Worm (Caenorhabditis elegans) whole organism, early embryonic: ENCODE data around the gene fut-5.

Source experiments
- B0310.2 ChIP-seq: sonication (generic microtip); optimal IDR thresholded peaks from 2 replicates; lab custom pipeline; 2016; ENCODE audit warnings: mild to moderate bottlenecking, missing genetic modification characterization, missing compliant biosample characterization
- F13C5.2 ChIP-seq: sonication (generic microtip); optimal IDR thresholded peaks from 2 replicates; lab custom pipeline; 2017; ENCODE audit warnings: mild to moderate bottlenecking, missing genetic modification characterization, inconsistent platforms, missing compliant biosample characterization
- aly-1 ChIP-seq: sonication (generic microtip); optimal IDR thresholded peaks from 2 replicates; lab custom pipeline; 2016; ENCODE audit warnings: missing genetic modification characterization, missing compliant biosample characterization
- ama-1 ChIP-seq: fragments of 150-350 bp; optimal IDR thresholded peaks from 2 replicates; lab custom pipeline; 2014
- ceh-13 ChIP-seq: fragments of 200-800 bp; sonication (Bioruptor generic); optimal IDR thresholded peaks from 2 replicates; lab custom pipeline; 2018; ENCODE audit warnings: mild to moderate bottlenecking, missing genetic modification characterization, missing compliant biosample characterization
- ceh-36 ChIP-seq: sonication (generic microtip); optimal IDR thresholded peaks from 2 replicates; lab custom pipeline; 2016; ENCODE audit warnings: missing genetic modification characterization, inconsistent platforms, missing compliant biosample characterization
- ets-7 ChIP-seq: sonication (generic microtip); optimal IDR thresholded peaks from 2 replicates; lab custom pipeline; 2016; ENCODE audit warnings: missing genotype, missing genetic modification characterization, missing compliant biosample characterization
- flt-1 ChIP-seq: fragments of 200-800 bp; sonication (Bioruptor generic); IDR thresholded peaks from 2 replicates; pipeline ENCODE4 v1.3.6; 2022; ENCODE audit warnings: missing genetic modification characterization, missing compliant biosample characterization
- hmbx-1 ChIP-seq: sonication (generic microtip); optimal IDR thresholded peaks from 2 replicates; lab custom pipeline; 2016; ENCODE audit warnings: mild to moderate bottlenecking, missing genetic modification characterization, missing compliant biosample characterization
- hmg-4 ChIP-seq: fragments of 200-800 bp; sonication (Bioruptor generic); optimal IDR thresholded peaks from 2 replicates; lab custom pipeline; 2018; ENCODE audit warnings: mild to moderate bottlenecking, missing genetic modification characterization, missing compliant biosample characterization
- hnd-1 ChIP-seq: sonication (generic microtip); optimal IDR thresholded peaks from 2 replicates; lab custom pipeline; 2016; ENCODE audit warnings: missing genetic modification characterization, missing compliant biosample characterization
- pes-1 ChIP-seq: fragments of 200-800 bp; sonication (Bioruptor generic); IDR thresholded peaks from 2 replicates; pipeline ENCODE4 v1.3.6; 2022; ENCODE audit warnings: missing genetic modification reagents, missing genetic modification characterization, missing compliant biosample characterization
- scrt-1 ChIP-seq: fragments of 200-800 bp; sonication (Bioruptor generic); IDR thresholded peaks from 2 replicates; pipeline ENCODE4 v1.3.6; 2022; ENCODE audit warnings: missing genetic modification characterization, missing compliant biosample characterization
- sea-1 ChIP-seq: fragments of 200-800 bp; sonication (Bioruptor generic); conservative IDR thresholded peaks from 2 replicates; pipeline ENCODE4 v1.3.6; 2022; ENCODE audit warnings: missing genetic modification characterization, missing compliant biosample characterization
- tbx-11 ChIP-seq: fragments of 200-800 bp; sonication (Bioruptor generic); IDR thresholded peaks from 2 replicates; pipeline ENCODE4 v1.3.6; 2022; ENCODE audit warnings: missing genetic modification characterization, missing compliant biosample characterization
- tbx-37 ChIP-seq: fragments of 200-800 bp; sonication (Bioruptor generic); conservative IDR thresholded peaks from 2 replicates; pipeline ENCODE4 v1.3.6; 2022; ENCODE audit warnings: missing genetic modification reagents, missing genetic modification characterization, missing compliant biosample characterization
- tra-4 ChIP-seq: sonication (generic microtip); optimal IDR thresholded peaks from 2 replicates; lab custom pipeline; 2017; ENCODE audit warnings: missing genetic modification characterization, missing compliant biosample characterization

fut-5 gene

ce11 chrII:4667572-4667971 lies at the start of gene fut-5:
fut-5 (minus strand) TSS chrII:4667672.
- TF ChIP-seq hmg-4 (no peak), ceh-13 (GFP tag; lab: Kevin White, UChicago) (no peak), pes-1 (no peak), hmbx-1 (no peak), scrt-1 (GFP tag; lab: Robert Waterston, UW) (no peak), ets-7 (tag; lab: Kevin White, UChicago) (no peak), aly-1 (tag; lab: Kevin White, UChicago) (no peak), F13C5.2 (tag; lab: Kevin White, UChicago) (no peak), flt-1 (GFP tag; lab: Robert Waterston, UW) (no peak), tra-4 (tag; lab: Kevin White, UChicago) (no peak), tbx-11 (GFP tag; lab: Robert Waterston, UW) (no peak), tbx-37 (no peak), hnd-1 (no peak), B0310.2 (tag; lab: Kevin White, UChicago) (no peak), sea-1 (GFP tag; lab: Robert Waterston, UW) (no peak), ceh-36 (tag; lab: Kevin White, UChicago) (no peak), ama-1 (lab: Kevin White, UChicago) (no peak)

ce11 chrII:4715676-4716075 lies 48.2 kb upstream of the fut-5 start, which contains the start of gene F41C3.8:
F41C3.8 (plus strand) TSS chrII:4716046.
- no peak for TF ChIP-seq tbx-11 (GFP tag; lab: Robert Waterston, UW)
- no peak for TF ChIP-seq B0310.2 (tag; lab: Kevin White, UChicago)
- no peak for TF ChIP-seq ceh-13 (GFP tag; lab: Kevin White, UChicago)
- TF ChIP-seq hmg-4, result no peak
- TF ChIP-seq pes-1, result no peak
- TF ChIP-seq hnd-1, result no peak
- no peak for TF ChIP-seq tbx-37
- no peak for TF ChIP-seq flt-1 (GFP tag; lab: Robert Waterston, UW)
- TF ChIP-seq ceh-36 (tag; lab: Kevin White, UChicago), result no peak
- no peak for TF ChIP-seq ama-1 (lab: Kevin White, UChicago)
- no peak for TF ChIP-seq ets-7 (tag; lab: Kevin White, UChicago)
- no peak for TF ChIP-seq F13C5.2 (tag; lab: Kevin White, UChicago)

- no peak for TF ChIP-seq ets-7 (tag; lab: Kevin White, UChicago)
- no peak for TF ChIP-seq tra-4 (tag; lab: Kevin White, UChicago)
- TF ChIP-seq ama-1 (lab: Kevin White, UChicago), result no peak
- TF ChIP-seq pes-1, result no peak
- TF ChIP-seq aly-1 (tag; lab: Kevin White, UChicago), result no peak
- no peak for TF ChIP-seq hnd-1
- no peak for TF ChIP-seq flt-1 (GFP tag; lab: Robert Waterston, UW)
- no peak for TF ChIP-seq sea-1 (GFP tag; lab: Robert Waterston, UW)
- no peak for TF ChIP-seq tbx-37
Measured at ce11 chrII:4710813-4711212, 43.3 kb upstream of the fut-5 start.

ce11 chrII:4710120-4710519 lies 42.6 kb upstream of the fut-5 start, which contains the start of gene tag-151:
tag-151 (plus strand) TSS chrII:4710277.
- no peak for TF ChIP-seq ets-7 (tag; lab: Kevin White, UChicago)
- TF ChIP-seq sea-1 (GFP tag; lab: Robert Waterston, UW), result no peak
- TF ChIP-seq hmg-4, result no peak
- TF ChIP-seq F13C5.2 (tag; lab: Kevin White, UChicago), result no peak
- TF ChIP-seq tra-4 (tag; lab: Kevin White, UChicago), result no peak
- no peak for TF ChIP-seq ama-1 (lab: Kevin White, UChicago)
- TF ChIP-seq B0310.2 (tag; lab: Kevin White, UChicago), result no peak
- no peak for TF ChIP-seq flt-1 (GFP tag; lab: Robert Waterston, UW)

- TF ChIP-seq aly-1 (tag; lab: Kevin White, UChicago), result no peak
- TF ChIP-seq ets-7 (tag; lab: Kevin White, UChicago), result no peak
- peak; percentile 12 for TF ChIP-seq F13C5.2 (tag; lab: Kevin White, UChicago)
Measured at ce11 chrII:4706359-4706871, 38.9 kb upstream of the fut-5 start, which contains the start of the genes F10G7.9 and tsn-1. F10G7.9 (minus strand) TSS chrII:4706485. tsn-1 (plus strand) TSS chrII:4706821.

- TF ChIP-seq hmg-4, result no peak
- TF ChIP-seq ceh-36 (tag; lab: Kevin White, UChicago), result no peak
- TF ChIP-seq tbx-37, result no peak
- no peak for TF ChIP-seq tra-4 (tag; lab: Kevin White, UChicago)
- no peak for TF ChIP-seq ceh-13 (GFP tag; lab: Kevin White, UChicago)
- TF ChIP-seq aly-1 (tag; lab: Kevin White, UChicago), result no peak
- no peak for TF ChIP-seq ets-7 (tag; lab: Kevin White, UChicago)
- no peak for TF ChIP-seq ama-1 (lab: Kevin White, UChicago)
Measured at ce11 chrII:4703011-4703410, 35.5 kb upstream of the fut-5 start.

ce11 chrII:4701482-4702119 lies 34.1 kb upstream of the fut-5 start, which contains the start of gene unc-85:
unc-85 (plus strand) TSS chrII:4702069.
- TF ChIP-seq aly-1 (tag; lab: Kevin White, UChicago), result peak; percentile 44
- TF ChIP-seq pes-1, result peak; percentile 79
- TF ChIP-seq tbx-37, result peak; percentile 45; the same call in 1 of the 2 replicates
- TF ChIP-seq hnd-1, result peak; percentile 25
- TF ChIP-seq flt-1 (GFP tag; lab: Robert Waterston, UW), result peak; percentile 63
- peak; percentile 81 for TF ChIP-seq F13C5.2 (tag; lab: Kevin White, UChicago)
- TF ChIP-seq tbx-11 (GFP tag; lab: Robert Waterston, UW), result peak; percentile 68
- peak; percentile 71 for TF ChIP-seq scrt-1 (GFP tag; lab: Robert Waterston, UW)
- peak; percentile 65; the same call in 1 of the 2 replicates for TF ChIP-seq sea-1 (GFP tag; lab: Robert Waterston, UW)
- peak; percentile 78 for TF ChIP-seq hmg-4
- TF ChIP-seq B0310.2 (tag; lab: Kevin White, UChicago), result peak; percentile 18
- TF ChIP-seq ets-7 (tag; lab: Kevin White, UChicago), result peak; percentile 58
